Worm (Caenorhabditis elegans) whole organism, young adult: Measurements from ENCODE around the gene R12B2.2.
A peak's percentile ranks its signal among the peaks of the same experiment; 100 is the strongest.

Experiments used
- F22D6.2 ChIP-seq: sonication (generic microtip); optimal IDR thresholded peaks from 2 replicates; lab custom pipeline; 2016; ENCODE audit warnings: mild to moderate bottlenecking, missing genetic modification characterization, missing compliant biosample characterization
- F23B12.7 ChIP-seq: sonication (generic microtip); optimal IDR thresholded peaks from 2 replicates; lab custom pipeline; 2017; ENCODE audit warnings: missing genetic modification characterization, mild to moderate bottlenecking, missing compliant biosample characterization, antibody characterized with exemption, moderate library complexity; ENCODE audit not compliant: insufficient read depth
- F52B5.7 ChIP-seq: sonication (generic microtip); optimal IDR thresholded peaks from 2 replicates; lab custom pipeline; 2016; ENCODE audit warnings: mild to moderate bottlenecking, missing genetic modification characterization, missing compliant biosample characterization
- F57A8.1 ChIP-seq: fragments of 200-800 bp; sonication (Bioruptor generic); optimal IDR thresholded peaks from 2 replicates; lab custom pipeline; 2018; ENCODE audit warnings: mild to moderate bottlenecking, missing genetic modification characterization, moderate library complexity, missing compliant biosample characterization
- K11D2.4 ChIP-seq: fragments of 200-800 bp; sonication (Bioruptor generic); IDR thresholded peaks from 2 replicates; pipeline ENCODE4 v1.3.6; 2022; ENCODE audit warnings: missing genetic modification reagents, missing genetic modification characterization, missing compliant biosample characterization
- T07F8.4 ChIP-seq: sonication (generic microtip); optimal IDR thresholded peaks from 2 replicates; lab custom pipeline; 2016; ENCODE audit warnings: mild to moderate bottlenecking, missing genetic modification characterization, moderate library complexity, missing compliant biosample characterization
- Y53F4B.3 ChIP-seq: fragments of 200-800 bp; sonication (Bioruptor generic); IDR thresholded peaks from 2 replicates; pipeline ENCODE4 v1.3.6; 2022; ENCODE audit warnings: missing genetic modification reagents, missing genetic modification characterization, missing compliant biosample characterization
- Y67H2A.10 ChIP-seq: fragments of 200-800 bp; sonication (Bioruptor generic); conservative IDR thresholded peaks from 2 replicates; pipeline ENCODE4 v1.3.6; 2022; ENCODE audit warnings: missing genetic modification reagents, missing genetic modification characterization, missing compliant biosample characterization
- akir-1 ChIP-seq: fragments of 200-800 bp; sonication (Bioruptor generic); optimal IDR thresholded peaks from 2 replicates; lab custom pipeline; 2018; ENCODE audit warnings: mild to moderate bottlenecking, missing genetic modification characterization, moderate library complexity, missing compliant biosample characterization
- aptf-2 ChIP-seq: fragments of 200-800 bp; sonication (Bioruptor generic); conservative IDR thresholded peaks from 2 replicates; pipeline ENCODE4 v1.3.6; 2022; ENCODE audit warnings: missing genetic modification reagents, missing genetic modification characterization, missing compliant biosample characterization
- bed-2 ChIP-seq: fragments of 200-800 bp; sonication (Bioruptor generic); IDR thresholded peaks from 2 replicates; pipeline ENCODE4 v1.3.6; 2022; ENCODE audit warnings: missing genetic modification reagents, missing genetic modification characterization, missing compliant biosample characterization
- ceh-27 ChIP-seq: fragments of 200-800 bp; sonication (Bioruptor generic); optimal IDR thresholded peaks from 2 replicates; lab custom pipeline; 2018; ENCODE audit warnings: mild to moderate bottlenecking, missing genetic modification characterization, moderate library complexity, missing compliant biosample characterization
- ceh-91 ChIP-seq: fragments of 200-800 bp; sonication (Bioruptor generic); IDR thresholded peaks from 2 replicates; pipeline ENCODE4 v1.3.6; 2022; ENCODE audit warnings: missing genetic modification reagents, missing genetic modification characterization, missing compliant biosample characterization
- dpff-1 ChIP-seq: sonication (generic microtip); optimal IDR thresholded peaks from 2 replicates; lab custom pipeline; 2017; ENCODE audit warnings: mild to moderate bottlenecking, missing genetic modification characterization, missing compliant biosample characterization
- dpl-1 ChIP-seq: fragments of 150-350 bp; optimal IDR thresholded peaks from 2 replicates; lab custom pipeline; 2014; ENCODE audit warnings: missing biosample characterization, missing genetic modification reagents, missing genetic modification characterization
- egl-18 ChIP-seq: fragments of 200-800 bp; sonication (Bioruptor generic); IDR thresholded peaks from 2 replicates; pipeline ENCODE4 v1.3.6; 2022; ENCODE audit warnings: missing genetic modification reagents, missing genetic modification characterization, missing compliant biosample characterization
- egl-44 ChIP-seq: fragments of 200-800 bp; sonication (Bioruptor generic); IDR thresholded peaks from 2 replicates; pipeline ENCODE4 v1.3.6; 2022; ENCODE audit warnings: missing genetic modification reagents, missing genetic modification characterization, missing compliant biosample characterization
- egrh-3 ChIP-seq: fragments of 200-800 bp; sonication (Bioruptor generic); IDR thresholded peaks from 2 replicates; pipeline ENCODE4 v1.3.6; 2022; ENCODE audit warnings: missing genetic modification reagents, missing genetic modification characterization, missing compliant biosample characterization
- ets-4 ChIP-seq: fragments of 200-800 bp; sonication (Bioruptor generic); optimal IDR thresholded peaks from 2 replicates; lab custom pipeline; 2018; ENCODE audit warnings: mild to moderate bottlenecking, missing genetic modification characterization, missing compliant biosample characterization
- gei-17 ChIP-seq: fragments of 200-800 bp; sonication (Bioruptor generic); optimal IDR thresholded peaks from 2 replicates; lab custom pipeline; 2018; ENCODE audit warnings: mild to moderate bottlenecking, missing genetic modification characterization, missing compliant biosample characterization
- him-1 ChIP-seq: sonication (generic microtip); optimal IDR thresholded peaks from 2 replicates; lab custom pipeline; 2016; ENCODE audit warnings: missing genotype, missing genetic modification reagents, missing genetic modification characterization, missing compliant biosample characterization
- hlh-12 ChIP-seq: sonication (generic microtip); optimal IDR thresholded peaks from 2 replicates; lab custom pipeline; 2016; ENCODE audit warnings: missing genetic modification characterization, missing compliant biosample characterization
- hmg-1.2 ChIP-seq: fragments of 200-800 bp; sonication (Bioruptor generic); IDR thresholded peaks from 2 replicates; pipeline ENCODE4 v1.3.6; 2022; ENCODE audit warnings: missing genetic modification reagents, missing genetic modification characterization, missing compliant biosample characterization
- hrde-1 ChIP-seq: sonication (generic microtip); optimal IDR thresholded peaks from 2 replicates; lab custom pipeline; 2016; ENCODE audit warnings: missing genetic modification characterization, mild to moderate bottlenecking, missing compliant biosample characterization, moderate library complexity, missing genotype, missing genetic modification reagents, borderline replicate concordance
- hsf-1 ChIP-seq: fragments of 200-800 bp; sonication (Bioruptor generic); IDR thresholded peaks from 2 replicates; pipeline ENCODE4 v1.3.6; 2022; ENCODE audit warnings: missing genetic modification reagents, missing genetic modification characterization, missing compliant biosample characterization
- let-526 ChIP-seq: fragments of 200-800 bp; sonication (Bioruptor generic); IDR thresholded peaks from 2 replicates; pipeline ENCODE4 v1.3.6; 2022; ENCODE audit warnings: missing genetic modification reagents, missing genetic modification characterization, missing compliant biosample characterization
- let-607 ChIP-seq, 2 experiments: fragments of 200-800 bp in 1 of 2; sonication (Bioruptor generic) in 1 of 2; sonication (generic microtip) in 1 of 2; optimal IDR thresholded peaks; 2 replicates each; lab custom pipeline; 2016 to 2018; ENCODE audit warnings: mild to moderate bottlenecking in 2 of 2, missing compliant biosample characterization in 2 of 2, missing genetic modification characterization in 2 of 2, moderate library complexity in 2 of 2, missing genotype in 1 of 2
- lir-1 ChIP-seq: fragments of 200-800 bp; sonication (Bioruptor generic); conservative IDR thresholded peaks from 2 replicates; pipeline ENCODE4 v1.3.6; 2022; ENCODE audit warnings: missing genetic modification reagents, missing genetic modification characterization, missing compliant biosample characterization
- lsl-1 ChIP-seq: fragments of 200-800 bp; sonication (Bioruptor generic); optimal IDR thresholded peaks from 2 replicates; lab custom pipeline; 2018; ENCODE audit warnings: mild to moderate bottlenecking, missing genetic modification characterization, moderate library complexity, missing compliant biosample characterization
- madf-10 ChIP-seq: sonication (generic microtip); optimal IDR thresholded peaks from 2 replicates; lab custom pipeline; 2016; ENCODE audit warnings: mild to moderate bottlenecking, missing genetic modification characterization, missing compliant biosample characterization
- madf-6 ChIP-seq: fragments of 200-800 bp; sonication (Bioruptor generic); IDR thresholded peaks from 2 replicates; pipeline ENCODE4 v1.3.6; 2022; ENCODE audit warnings: missing genetic modification reagents, missing genetic modification characterization, missing compliant biosample characterization
- mcd-1 ChIP-seq: fragments of 200-800 bp; sonication (Bioruptor generic); IDR thresholded peaks from 2 replicates; pipeline ENCODE4 v1.3.6; 2022; ENCODE audit warnings: missing genetic modification reagents, missing genetic modification characterization, missing compliant biosample characterization
- mes-4 ChIP-seq: sonication (generic microtip); optimal IDR thresholded peaks from 2 replicates; lab custom pipeline; 2016; ENCODE audit warnings: missing genotype, missing genetic modification characterization, missing compliant biosample characterization
- mxl-1 ChIP-seq: sonication (generic microtip); optimal IDR thresholded peaks from 2 replicates; lab custom pipeline; 2016; ENCODE audit warnings: missing genetic modification characterization, missing compliant biosample characterization
- nfya-1 ChIP-seq: sonication (generic microtip); optimal IDR thresholded peaks from 2 replicates; lab custom pipeline; 2017; ENCODE audit warnings: antibody characterized with exemption, missing compliant biosample characterization, missing genetic modification characterization, borderline replicate concordance; ENCODE audit not compliant: insufficient read depth
- nhr-179 ChIP-seq: sonication (generic microtip); optimal IDR thresholded peaks from 2 replicates; lab custom pipeline; 2016; ENCODE audit warnings: mild to moderate bottlenecking, missing genetic modification characterization, missing compliant biosample characterization
- nhr-80 ChIP-seq: sonication (generic microtip); optimal IDR thresholded peaks from 2 replicates; lab custom pipeline; 2016; ENCODE audit warnings: missing genetic modification characterization, missing compliant biosample characterization
- nhr-90 ChIP-seq: sonication (generic microtip); optimal IDR thresholded peaks from 2 replicates; lab custom pipeline; 2016; ENCODE audit warnings: missing genotype, mild to moderate bottlenecking, missing genetic modification characterization, missing compliant biosample characterization
- rcor-1 ChIP-seq: fragments of 200-800 bp; sonication (Bioruptor generic); IDR thresholded peaks from 2 replicates; pipeline ENCODE4 v1.3.6; 2022; ENCODE audit warnings: missing genetic modification reagents, missing genetic modification characterization, missing compliant biosample characterization
- rec-8 ChIP-seq, 2 experiments: sonication (generic microtip); optimal IDR thresholded peaks; 2 replicates each; lab custom pipeline; 2016; ENCODE audit warnings: mild to moderate bottlenecking in 2 of 2, missing genetic modification characterization in 2 of 2, missing genetic modification reagents in 2 of 2, missing genotype in 2 of 2, missing biosample characterization in 1 of 2, missing compliant biosample characterization in 1 of 2, moderate library complexity in 1 of 2
- snpc-1.1 ChIP-seq: sonication (generic microtip); optimal IDR thresholded peaks from 2 replicates; lab custom pipeline; 2017; ENCODE audit warnings: missing genetic modification characterization, mild to moderate bottlenecking, missing compliant biosample characterization, antibody characterized with exemption, moderate library complexity, missing genotype, missing genetic modification reagents; ENCODE audit not compliant: insufficient read depth
- tlf-1 ChIP-seq: fragments of 200-800 bp; sonication (Bioruptor generic); optimal IDR thresholded peaks from 2 replicates; lab custom pipeline; 2018; ENCODE audit warnings: mild to moderate bottlenecking, missing genetic modification characterization, missing compliant biosample characterization
- unc-130 ChIP-seq: sonication (generic microtip); optimal IDR thresholded peaks from 2 replicates; lab custom pipeline; 2016; ENCODE audit warnings: missing genetic modification reagents, missing genetic modification characterization, missing compliant biosample characterization
- unc-62 ChIP-seq: fragments of 150-350 bp; optimal IDR thresholded peaks from 2 replicates; lab custom pipeline; 2014; ENCODE audit warnings: missing biosample characterization, missing genetic modification reagents, missing genetic modification characterization
- ztf-18 ChIP-seq: sonication (generic microtip); optimal IDR thresholded peaks from 2 replicates; lab custom pipeline; 2016; ENCODE audit warnings: missing genotype, mild to moderate bottlenecking, missing genetic modification characterization, missing compliant biosample characterization
- ztf-22 ChIP-seq: fragments of 200-800 bp; sonication (Bioruptor generic); optimal IDR thresholded peaks from 2 replicates; lab custom pipeline; 2018; ENCODE audit warnings: mild to moderate bottlenecking, missing genetic modification characterization, moderate library complexity, missing compliant biosample characterization
- ztf-28 ChIP-seq: fragments of 200-800 bp; sonication (Bioruptor generic); IDR thresholded peaks from 2 replicates; pipeline ENCODE4 v1.3.6; 2022; ENCODE audit warnings: missing genetic modification reagents, missing genetic modification characterization, missing compliant biosample characterization

Gene R12B2.2

ce11 chrIII:5838159-5839046, 31.6 kb downstream of the R12B2.2 start (continued):
- TF ChIP-seq ets-4 (GFP tag; lab: Kevin White, UChicago), result peak; percentile 58
- TF ChIP-seq K11D2.4 (GFP tag; lab: Robert Waterston, UW), result no peak
- TF ChIP-seq dpff-1, result no peak
- no peak for TF ChIP-seq T07F8.4 (tag; lab: Kevin White, UChicago)
- no peak for TF ChIP-seq mcd-1 (GFP tag; lab: Robert Waterston, UW)
- TF ChIP-seq nhr-90 (tag; lab: Kevin White, UChicago), result peak; percentile 19
- no peak for TF ChIP-seq lir-1 (GFP tag; lab: Robert Waterston, UW)
- TF ChIP-seq rec-8 (tag; optimal IDR thresholded peaks at IDR 0.05; lab: Kevin White, UChicago), result no peak
- no peak for TF ChIP-seq rcor-1 (GFP tag; lab: Robert Waterston, UW)
- TF ChIP-seq snpc-1.1 (tag; lab: Kevin White, UChicago), result no peak
- TF ChIP-seq ztf-18 (tag; lab: Kevin White, UChicago), result no peak
- TF ChIP-seq ceh-91 (GFP tag; lab: Robert Waterston, UW), result no peak
- TF ChIP-seq gei-17 (GFP tag; lab: Kevin White, UChicago), result no peak
- no peak for TF ChIP-seq bed-2 (GFP tag; lab: Robert Waterston, UW)
- no peak for TF ChIP-seq hrde-1
- no peak for TF ChIP-seq F57A8.1 (GFP tag; lab: Kevin White, UChicago)
- no peak for TF ChIP-seq F52B5.7
- no peak for TF ChIP-seq madf-6 (GFP tag; lab: Robert Waterston, UW)
- TF ChIP-seq F22D6.2 (tag; lab: Kevin White, UChicago), result no peak
- TF ChIP-seq egl-18 (GFP tag; lab: Robert Waterston, UW), result no peak
- no peak for TF ChIP-seq mxl-1 (tag; lab: Kevin White, UChicago)
- no peak for TF ChIP-seq akir-1
- TF ChIP-seq hmg-1.2, result no peak
- TF ChIP-seq ceh-27 (GFP tag; lab: Kevin White, UChicago), result no peak
- TF ChIP-seq ztf-28 (GFP tag; lab: Robert Waterston, UW), result no peak
- peak; percentile 97 for TF ChIP-seq nhr-80
- no peak for TF ChIP-seq him-1 (tag; lab: Kevin White, UChicago)
- TF ChIP-seq F23B12.7 (tag; lab: Kevin White, UChicago), result peak; percentile 29
- no peak for TF ChIP-seq unc-62 (GFP tag; lab: Kevin White, UChicago)
- no peak for TF ChIP-seq Y53F4B.3 (GFP tag; lab: Robert Waterston, UW)
- TF ChIP-seq nhr-179 (tag; lab: Kevin White, UChicago), result no peak
- TF ChIP-seq dpl-1 (GFP tag; lab: Kevin White, UChicago), result no peak
- peak in 1 of 2 experiments; percentile 64 for TF ChIP-seq let-607 (tag; optimal IDR thresholded peaks at IDR 0.05; lab: Kevin White, UChicago)
- no peak for TF ChIP-seq mes-4
- 0 out of 2 replicates have a peak, but pooled peaks have one; percentile 17 for TF ChIP-seq egl-44 (GFP tag; lab: Robert Waterston, UW)
- no peak for TF ChIP-seq ztf-22
- TF ChIP-seq hlh-12, result no peak
- no peak for TF ChIP-seq egrh-3 (GFP tag; lab: Robert Waterston, UW)
- no peak for TF ChIP-seq hsf-1 (GFP tag; lab: Robert Waterston, UW)
- TF ChIP-seq Y67H2A.10, result no peak
- no peak for TF ChIP-seq aptf-2 (GFP tag; lab: Robert Waterston, UW)
- TF ChIP-seq tlf-1 (GFP tag; lab: Kevin White, UChicago), result no peak
- TF ChIP-seq unc-130 (GFP tag; lab: Kevin White, UChicago), result no peak
- peak; percentile 41 for TF ChIP-seq madf-10 (tag; lab: Kevin White, UChicago)
- no peak for TF ChIP-seq nfya-1 (tag; lab: Kevin White, UChicago)
- TF ChIP-seq lsl-1 (GFP tag; lab: Kevin White, UChicago), result no peak
- TF ChIP-seq let-526 (GFP tag; lab: Robert Waterston, UW), result no peak
